Worm (Caenorhabditis elegans) whole organism, young adult: Measurements from ENCODE around the gene F48B9.3.

ENCODE experiments used
- B0019.2 ChIP-seq: fragments of 200-800 bp; sonication (Bioruptor generic); conservative IDR thresholded peaks from 2 replicates; pipeline ENCODE4 v1.3.6; 2022; ENCODE audit warnings: missing genetic modification reagents, missing genetic modification characterization, missing compliant biosample characterization
- B0035.1 ChIP-seq: sonication (generic microtip); optimal IDR thresholded peaks from 2 replicates; lab custom pipeline; 2016; ENCODE audit warnings: missing genetic modification characterization, mild to moderate bottlenecking, missing compliant biosample characterization, missing genotype, missing genetic modification reagents
- B0261.1 ChIP-seq: sonication (generic microtip); optimal IDR thresholded peaks from 2 replicates; lab custom pipeline; 2016; ENCODE audit warnings: mild to moderate bottlenecking, missing genetic modification characterization, moderate library complexity, missing compliant biosample characterization
- C06A6.2 ChIP-seq: fragments of 200-800 bp; sonication (Bioruptor generic); conservative IDR thresholded peaks from 2 replicates; pipeline ENCODE4 v1.3.6; 2022; ENCODE audit warnings: missing genetic modification characterization, missing compliant biosample characterization
- D2030.7 ChIP-seq: fragments of 200-800 bp; sonication (Bioruptor generic); IDR thresholded peaks from 2 replicates; pipeline ENCODE4 v1.3.6; 2022; ENCODE audit warnings: missing genetic modification reagents, missing genetic modification characterization, missing compliant biosample characterization
- F22D6.2 ChIP-seq: sonication (generic microtip); optimal IDR thresholded peaks from 2 replicates; lab custom pipeline; 2016; ENCODE audit warnings: mild to moderate bottlenecking, missing genetic modification characterization, missing compliant biosample characterization
- F37B4.10 ChIP-seq: fragments of 200-800 bp; sonication (Bioruptor generic); IDR thresholded peaks from 2 replicates; pipeline ENCODE4 v1.3.6; 2022; ENCODE audit warnings: missing genetic modification characterization, missing compliant biosample characterization
- F39B2.1 ChIP-seq: fragments of 200-800 bp; sonication (Bioruptor generic); IDR thresholded peaks from 2 replicates; pipeline ENCODE4 v1.3.6; 2022; ENCODE audit warnings: missing genetic modification reagents, missing genetic modification characterization, missing compliant biosample characterization
- F55B11.4 ChIP-seq: sonication (generic microtip); optimal IDR thresholded peaks from 2 replicates; lab custom pipeline; 2016; ENCODE audit warnings: missing compliant biosample characterization, missing genetic modification characterization, borderline replicate concordance; ENCODE audit not compliant: insufficient read depth
- F57C9.4 ChIP-seq: sonication (generic microtip); optimal IDR thresholded peaks from 2 replicates; lab custom pipeline; 2017; ENCODE audit warnings: mild to moderate bottlenecking, missing genetic modification characterization, missing compliant biosample characterization
- Y67H2A.10 ChIP-seq: fragments of 200-800 bp; sonication (Bioruptor generic); conservative IDR thresholded peaks from 2 replicates; pipeline ENCODE4 v1.3.6; 2022; ENCODE audit warnings: missing genetic modification reagents, missing genetic modification characterization, missing compliant biosample characterization
- ZK185.1 ChIP-seq: sonication (generic microtip); optimal IDR thresholded peaks from 2 replicates; lab custom pipeline; 2016; ENCODE audit warnings: mild to moderate bottlenecking, missing genetic modification characterization, missing compliant biosample characterization; ENCODE audit not compliant: poor library complexity, severe bottlenecking
- ama-1 ChIP-seq, 3 experiments: fragments of 150-350 bp in 1 of 3; sonication (generic microtip) in 2 of 3; optimal IDR thresholded peaks; 2 replicates each; lab custom pipeline; 2014 to 2018; ENCODE audit warnings: missing biosample characterization in 2 of 3, missing genetic modification characterization in 2 of 3, missing genetic modification reagents in 2 of 3
- aptf-3 ChIP-seq: fragments of 200-800 bp; sonication (Bioruptor generic); IDR thresholded peaks from 2 replicates; pipeline ENCODE4 v1.3.6; 2022; ENCODE audit warnings: missing genetic modification characterization, missing compliant biosample characterization
- atf-7 ChIP-seq: sonication (generic microtip); optimal IDR thresholded peaks from 2 replicates; lab custom pipeline; 2017; ENCODE audit warnings: mild to moderate bottlenecking, missing genetic modification characterization, missing compliant biosample characterization
- attf-5 ChIP-seq: fragments of 200-800 bp; sonication (Bioruptor generic); optimal IDR thresholded peaks from 2 replicates; lab custom pipeline; 2018; ENCODE audit warnings: mild to moderate bottlenecking, missing genetic modification characterization, missing compliant biosample characterization
- bed-1 ChIP-seq: fragments of 200-800 bp; sonication (Bioruptor generic); IDR thresholded peaks from 2 replicates; pipeline ENCODE4 v1.3.6; 2022; ENCODE audit warnings: missing genetic modification reagents, missing genetic modification characterization, missing compliant biosample characterization
- bed-2 ChIP-seq: fragments of 200-800 bp; sonication (Bioruptor generic); IDR thresholded peaks from 2 replicates; pipeline ENCODE4 v1.3.6; 2022; ENCODE audit warnings: missing genetic modification reagents, missing genetic modification characterization, missing compliant biosample characterization
- ceh-58 ChIP-seq: fragments of 200-800 bp; sonication (Bioruptor generic); IDR thresholded peaks from 2 replicates; pipeline ENCODE4 v1.3.6; 2022; ENCODE audit warnings: missing genetic modification characterization, missing compliant biosample characterization
- ceh-79 ChIP-seq: sonication (generic microtip); optimal IDR thresholded peaks from 2 replicates; lab custom pipeline; 2017; ENCODE audit warnings: mild to moderate bottlenecking, missing genetic modification characterization, missing compliant biosample characterization
- dpff-1 ChIP-seq: sonication (generic microtip); optimal IDR thresholded peaks from 2 replicates; lab custom pipeline; 2017; ENCODE audit warnings: mild to moderate bottlenecking, missing genetic modification characterization, missing compliant biosample characterization
- egl-44 ChIP-seq: fragments of 200-800 bp; sonication (Bioruptor generic); IDR thresholded peaks from 2 replicates; pipeline ENCODE4 v1.3.6; 2022; ENCODE audit warnings: missing genetic modification reagents, missing genetic modification characterization, missing compliant biosample characterization
- egrh-3 ChIP-seq: fragments of 200-800 bp; sonication (Bioruptor generic); IDR thresholded peaks from 2 replicates; pipeline ENCODE4 v1.3.6; 2022; ENCODE audit warnings: missing genetic modification reagents, missing genetic modification characterization, missing compliant biosample characterization
- fkh-3 ChIP-seq: sonication (generic microtip); optimal IDR thresholded peaks from 2 replicates; lab custom pipeline; 2016; ENCODE audit warnings: mild to moderate bottlenecking, missing genetic modification characterization, missing compliant biosample characterization
- hmg-1.2 ChIP-seq: fragments of 200-800 bp; sonication (Bioruptor generic); IDR thresholded peaks from 2 replicates; pipeline ENCODE4 v1.3.6; 2022; ENCODE audit warnings: missing genetic modification reagents, missing genetic modification characterization, missing compliant biosample characterization
- hmg-20 ChIP-seq: fragments of 200-800 bp; sonication (Bioruptor generic); IDR thresholded peaks from 2 replicates; pipeline ENCODE4 v1.3.6; 2022; ENCODE audit warnings: missing genetic modification reagents, missing genetic modification characterization, missing compliant biosample characterization
- hsf-1 ChIP-seq: fragments of 200-800 bp; sonication (Bioruptor generic); IDR thresholded peaks from 2 replicates; pipeline ENCODE4 v1.3.6; 2022; ENCODE audit warnings: missing genetic modification reagents, missing genetic modification characterization, missing compliant biosample characterization
- let-526 ChIP-seq: fragments of 200-800 bp; sonication (Bioruptor generic); IDR thresholded peaks from 2 replicates; pipeline ENCODE4 v1.3.6; 2022; ENCODE audit warnings: missing genetic modification reagents, missing genetic modification characterization, missing compliant biosample characterization
- lsy-27 ChIP-seq: sonication (generic microtip); optimal IDR thresholded peaks from 2 replicates; lab custom pipeline; 2017; ENCODE audit warnings: missing genetic modification characterization, mild to moderate bottlenecking, missing compliant biosample characterization, antibody characterized with exemption, missing genotype, borderline replicate concordance; ENCODE audit not compliant: insufficient read depth
- mxl-1 ChIP-seq: sonication (generic microtip); optimal IDR thresholded peaks from 2 replicates; lab custom pipeline; 2016; ENCODE audit warnings: missing genetic modification characterization, missing compliant biosample characterization
- nfya-2 ChIP-seq: fragments of 200-800 bp; sonication (Bioruptor generic); IDR thresholded peaks from 2 replicates; pipeline ENCODE4 v1.3.6; 2022; ENCODE audit warnings: missing genetic modification reagents, missing genetic modification characterization, missing compliant biosample characterization
- nfyb-1 ChIP-seq: fragments of 200-800 bp; sonication (Bioruptor generic); IDR thresholded peaks from 2 replicates; pipeline ENCODE4 v1.3.6; 2022; ENCODE audit warnings: missing genetic modification reagents, missing genetic modification characterization, missing compliant biosample characterization
- nhr-179 ChIP-seq: sonication (generic microtip); optimal IDR thresholded peaks from 2 replicates; lab custom pipeline; 2016; ENCODE audit warnings: mild to moderate bottlenecking, missing genetic modification characterization, missing compliant biosample characterization
- nhr-80 ChIP-seq: sonication (generic microtip); optimal IDR thresholded peaks from 2 replicates; lab custom pipeline; 2016; ENCODE audit warnings: missing genetic modification characterization, missing compliant biosample characterization
- rcor-1 ChIP-seq: fragments of 200-800 bp; sonication (Bioruptor generic); IDR thresholded peaks from 2 replicates; pipeline ENCODE4 v1.3.6; 2022; ENCODE audit warnings: missing genetic modification reagents, missing genetic modification characterization, missing compliant biosample characterization
- sea-2 ChIP-seq: fragments of 200-800 bp; sonication (Bioruptor generic); IDR thresholded peaks from 2 replicates; pipeline ENCODE4 v1.3.6; 2022; ENCODE audit warnings: missing genetic modification characterization, missing compliant biosample characterization
- snpc-1.1 ChIP-seq: sonication (generic microtip); optimal IDR thresholded peaks from 2 replicates; lab custom pipeline; 2017; ENCODE audit warnings: missing genetic modification characterization, mild to moderate bottlenecking, missing compliant biosample characterization, antibody characterized with exemption, moderate library complexity, missing genotype, missing genetic modification reagents; ENCODE audit not compliant: insufficient read depth
- snpc-4 ChIP-seq, 5 experiments: fragments of 150-350 bp in 1 of 5; sonication (generic microtip) in 4 of 5; optimal IDR thresholded peaks; 2 replicates each; lab custom pipeline; 2014 to 2018; ENCODE audit warnings: missing genetic modification characterization in 5 of 5, missing biosample characterization in 3 of 5, antibody characterized with exemption in 2 of 5, mild to moderate bottlenecking in 2 of 5, missing compliant biosample characterization in 2 of 5, missing genotype in 2 of 5, moderate library complexity in 2 of 5, missing genetic modification reagents in 1 of 5
- tbp1 ChIP-seq: fragments of 200-800 bp; sonication (Bioruptor generic); optimal IDR thresholded peaks from 2 replicates; lab custom pipeline; 2018; ENCODE audit warnings: mild to moderate bottlenecking, missing genetic modification characterization, missing compliant biosample characterization
- unc-62 ChIP-seq: fragments of 150-350 bp; optimal IDR thresholded peaks from 2 replicates; lab custom pipeline; 2014; ENCODE audit warnings: missing biosample characterization, missing genetic modification reagents, missing genetic modification characterization
- ztf-28 ChIP-seq: fragments of 200-800 bp; sonication (Bioruptor generic); IDR thresholded peaks from 2 replicates; pipeline ENCODE4 v1.3.6; 2022; ENCODE audit warnings: missing genetic modification reagents, missing genetic modification characterization, missing compliant biosample characterization
- ztf-3 ChIP-seq: fragments of 200-800 bp; sonication (Bioruptor generic); optimal IDR thresholded peaks from 2 replicates; lab custom pipeline; 2018; ENCODE audit warnings: mild to moderate bottlenecking, missing genetic modification characterization, missing compliant biosample characterization
- ztf-6 ChIP-seq: fragments of 200-800 bp; sonication (Bioruptor generic); IDR thresholded peaks from 2 replicates; pipeline ENCODE4 v1.3.6; 2022; ENCODE audit warnings: missing genetic modification reagents, missing genetic modification characterization, missing compliant biosample characterization

The F48B9.3 gene

ce11 chrX:2199140-2199539 is 34.3 kb downstream of the F48B9.3 start, which contains the start of gene T24C12.1:
T24C12.1 (plus strand) TSS chrX:2199440.
- TF ChIP-seq egl-44 (GFP tag; lab: Robert Waterston, UW) (no peak), dpff-1 (no peak), F39B2.1 (no peak), hmg-1.2 (GFP tag; lab: Robert Waterston, UW) (no peak), egrh-3 (GFP tag; lab: Robert Waterston, UW) (no peak), hmg-20 (GFP tag; lab: Robert Waterston, UW) (no peak), bed-2 (no peak), hsf-1 (GFP tag; lab: Robert Waterston, UW) (no peak), atf-7 (tag; lab: Kevin White, UChicago) (no peak), tbp1 (GFP tag; lab: Kevin White, UChicago) (no peak), let-526 (no peak), B0035.1 (tag; lab: Kevin White, UChicago) (no peak), B0261.1 (tag; lab: Kevin White, UChicago) (no peak), F22D6.2 (tag; lab: Kevin White, UChicago) (no peak), F57C9.4 (tag; lab: Kevin White, UChicago) (no peak), nhr-80 (tag; lab: Kevin White, UChicago) (no peak)

ce11 chrX:2203760-2204159 is 38.9 kb downstream of the F48B9.3 start, which contains the start of gene T24C12.3:
T24C12.3 (minus strand) TSS chrX:2203893.
- TF ChIP-seq nhr-80 (tag; lab: Kevin White, UChicago) (peak; percentile 79), Y67H2A.10 (GFP tag; lab: Robert Waterston, UW) (no peak)

- no peak for TF ChIP-seq D2030.7 (GFP tag; lab: Robert Waterston, UW)
- TF ChIP-seq fkh-3 (tag; lab: Kevin White, UChicago), result no peak
- no peak for TF ChIP-seq ama-1 (optimal IDR thresholded peaks at IDR 0.05; lab: Kevin White, UChicago)
- no peak for TF ChIP-seq ama-1 (GFP tag; optimal IDR thresholded peaks at IDR 0.05; lab: Kevin White, UChicago)
- TF ChIP-seq F37B4.10 (GFP tag; lab: Robert Waterston, UW), result no peak
- no peak for TF ChIP-seq attf-5
- TF ChIP-seq ceh-58 (GFP tag; lab: Robert Waterston, UW), result no peak
- no peak for TF ChIP-seq snpc-4 (GFP tag; optimal IDR thresholded peaks at IDR 0.05; lab: Kevin White, UChicago)
- TF ChIP-seq snpc-4 (tag; optimal IDR thresholded peaks at IDR 0.05; lab: Kevin White, UChicago), result no peak
- no peak for TF ChIP-seq ZK185.1 (tag; lab: Kevin White, UChicago)
- TF ChIP-seq bed-1 (GFP tag; lab: Robert Waterston, UW), result no peak
Measured at ce11 chrX:2204963-2205362, 40.1 kb downstream of the F48B9.3 start, which contains the start of gene T24C12.4. T24C12.4 (minus strand) TSS chrX:2205063.

- TF ChIP-seq B0019.2 (GFP tag; lab: Robert Waterston, UW), result no peak
- TF ChIP-seq unc-62 (GFP tag; lab: Kevin White, UChicago), result no peak
- TF ChIP-seq nfya-2 (GFP tag; lab: Robert Waterston, UW), result no peak
- no peak for TF ChIP-seq ztf-28 (GFP tag; lab: Robert Waterston, UW)
- TF ChIP-seq lsy-27 (tag; lab: Kevin White, UChicago), result no peak
- TF ChIP-seq F39B2.1, result no peak
- TF ChIP-seq aptf-3 (GFP tag; lab: Robert Waterston, UW), result no peak
- TF ChIP-seq sea-2 (GFP tag; lab: Robert Waterston, UW), result no peak
- TF ChIP-seq nhr-179 (tag; lab: Kevin White, UChicago), result no peak
- TF ChIP-seq mxl-1 (tag; lab: Kevin White, UChicago), result no peak
- TF ChIP-seq rcor-1 (GFP tag; lab: Robert Waterston, UW), result no peak
- no peak for TF ChIP-seq nfyb-1 (GFP tag; lab: Robert Waterston, UW)
- no peak for TF ChIP-seq C06A6.2 (GFP tag; lab: Robert Waterston, UW)
- TF ChIP-seq B0035.1 (tag; lab: Kevin White, UChicago), result no peak
- TF ChIP-seq fkh-3 (tag; lab: Kevin White, UChicago), result no peak
- no peak for TF ChIP-seq snpc-1.1 (tag; lab: Kevin White, UChicago)
- TF ChIP-seq ceh-79 (tag; lab: Kevin White, UChicago), result no peak
- TF ChIP-seq F55B11.4, result no peak
- TF ChIP-seq ztf-6 (GFP tag; lab: Robert Waterston, UW), result no peak
- TF ChIP-seq ztf-3 (GFP tag; lab: Kevin White, UChicago), result no peak
- TF ChIP-seq, all 124 proteins: peak for 0
Measured at ce11 chrX:2208391-2208790, 43.5 kb downstream of the F48B9.3 start.
